Fruit fly (Drosophila melanogaster) whole organism, wandering third instar larva: ENCODE measurements around the gene CG33635.

Source experiments
- Abd-B ChIP-seq: fragments of >200 bp; optimal IDR thresholded peaks from 2 replicates; lab custom pipeline; 2017; ENCODE audit warnings: missing biosample characterization, missing genetic modification characterization
- CG32264 ChIP-seq: fragments of 200-800 bp; sonication (Bioruptor generic); optimal IDR thresholded peaks from 2 replicates; lab custom pipeline; 2016; ENCODE audit warnings: missing biosample characterization, missing genetic modification characterization
- CG9705 ChIP-seq: fragments of 200-800 bp; sonication (Bioruptor generic); optimal IDR thresholded peaks from 2 replicates; lab custom pipeline; 2018; ENCODE audit warnings: missing biosample characterization, mild to moderate bottlenecking, missing genetic modification characterization
- CrebA ChIP-seq: fragments of 200-800 bp; sonication (Bioruptor generic); optimal IDR thresholded peaks from 2 replicates; lab custom pipeline; 2016; ENCODE audit warnings: missing biosample characterization, mild to moderate bottlenecking, missing genetic modification characterization, borderline replicate concordance
- Dfd ChIP-seq: fragments of >200 bp; optimal IDR thresholded peaks from 2 replicates; lab custom pipeline; 2017; ENCODE audit warnings: missing biosample characterization, missing genetic modification characterization
- Dif ChIP-seq: fragments of 200-275, 200-300 bp; sonication (Bioruptor generic); optimal IDR thresholded peaks from 2 replicates; lab custom pipeline; 2018; ENCODE audit warnings: missing biosample characterization, missing genetic modification characterization; ENCODE audit not compliant: partially characterized antibody
- GATAd ChIP-seq: sonication (Bioruptor generic); optimal IDR thresholded peaks from 2 replicates; lab custom pipeline; 2016; ENCODE audit warnings: missing biosample characterization, missing genetic modification characterization
- HLH106 ChIP-seq: fragments of 200-800 bp; optimal IDR thresholded peaks from 3 replicates; lab custom pipeline; 2019; ENCODE audit warnings: missing biosample characterization, mild to moderate bottlenecking, missing genetic modification characterization, moderate library complexity
- Hnf4 ChIP-seq: fragments of 200-800 bp; sonication (Bioruptor generic); optimal IDR thresholded peaks from 2 replicates; lab custom pipeline; 2016; ENCODE audit warnings: missing biosample characterization, mild to moderate bottlenecking, missing genetic modification characterization
- Hr78 ChIP-seq: fragments of >200 bp; optimal IDR thresholded peaks from 2 replicates; lab custom pipeline; 2017; ENCODE audit warnings: missing biosample characterization, missing genetic modification characterization
- Hr83 ChIP-seq: fragments of 200-300 bp; sonication (Bioruptor generic); optimal IDR thresholded peaks from 2 replicates; lab custom pipeline; 2016; ENCODE audit warnings: missing biosample characterization, mild to moderate bottlenecking, missing genetic modification characterization, moderate library complexity; ENCODE audit not compliant: poor library complexity, severe bottlenecking
- Jra ChIP-seq: sonication (Bioruptor generic); optimal IDR thresholded peaks from 2 replicates; lab custom pipeline; 2016; ENCODE audit warnings: missing biosample characterization, missing genetic modification characterization
- Mio ChIP-seq: sonication (Bioruptor generic); optimal IDR thresholded peaks from 2 replicates; lab custom pipeline; 2016; ENCODE audit warnings: missing biosample characterization, missing genetic modification characterization
- Myc ChIP-seq: fragments of >200 bp; optimal IDR thresholded peaks from 2 replicates; lab custom pipeline; 2017
- N ChIP-seq: fragments of >200 bp; optimal IDR thresholded peaks from 2 replicates; lab custom pipeline; 2018; ENCODE audit warnings: missing biosample characterization, missing external identifiers, missing genetic modification characterization
- OdsH ChIP-seq: fragments of 200-800 bp; sonication (Bioruptor generic); optimal IDR thresholded peaks from 2 replicates; lab custom pipeline; 2016; ENCODE audit warnings: missing biosample characterization, mild to moderate bottlenecking, missing genetic modification characterization
- Rel ChIP-seq, 2 experiments: fragments of 200-800 bp; sonication (Bioruptor generic) in 1 of 2; optimal IDR thresholded peaks; 2 replicates in 1 of 2; 3 replicates in 1 of 2; lab custom pipeline; 2016 to 2019; ENCODE audit warnings: mild to moderate bottlenecking in 2 of 2, missing biosample characterization in 2 of 2, missing genetic modification characterization in 2 of 2, moderate library complexity in 1 of 2
- Sp1 ChIP-seq: fragments of 200-800 bp; sonication (Bioruptor generic); optimal IDR thresholded peaks from 3 replicates; lab custom pipeline; 2019; ENCODE audit warnings: missing biosample characterization, mild to moderate bottlenecking, missing genetic modification characterization, moderate library complexity
- Vsx2 ChIP-seq: fragments of 200-300, 225-300 bp; sonication (Bioruptor generic); optimal IDR thresholded peaks from 2 replicates; lab custom pipeline; 2018; ENCODE audit warnings: missing biosample characterization, missing genetic modification characterization; ENCODE audit not compliant: partially characterized antibody
- br ChIP-seq: fragments of 200-800 bp; sonication (Bioruptor generic); optimal IDR thresholded peaks from 2 replicates; lab custom pipeline; 2016; ENCODE audit warnings: missing biosample characterization, missing genetic modification characterization
- brk ChIP-seq: fragments of 200-800 bp; sonication (Bioruptor generic); optimal IDR thresholded peaks from 2 replicates; lab custom pipeline; 2016; ENCODE audit warnings: missing biosample characterization, mild to moderate bottlenecking, missing genetic modification characterization
- dl ChIP-seq, 2 experiments: fragments of 175-275, 200-275 bp in 1 of 2; fragments of 200-275 bp in 1 of 2; sonication (Bioruptor generic); optimal IDR thresholded peaks; lab custom pipeline; 2018; ENCODE audit warnings: mild to moderate bottlenecking in 2 of 2, missing biosample characterization in 2 of 2, missing genetic modification characterization in 2 of 2, moderate library complexity in 2 of 2; ENCODE audit not compliant: partially characterized antibody in 2 of 2, insufficient read depth in 1 of 2
- dmrt93B ChIP-seq: fragments of 200-800 bp; sonication (Bioruptor generic); optimal IDR thresholded peaks from 2 replicates; lab custom pipeline; 2018; ENCODE audit warnings: missing biosample characterization, mild to moderate bottlenecking, missing genetic modification characterization
- dsf ChIP-seq: sonication (Bioruptor generic); optimal IDR thresholded peaks from 2 replicates; lab custom pipeline; 2016; ENCODE audit warnings: missing biosample characterization, missing genetic modification characterization, borderline replicate concordance
- ey ChIP-seq: fragments of 200-800 bp; sonication (Bioruptor generic); optimal IDR thresholded peaks from 2 replicates; lab custom pipeline; 2016; ENCODE audit warnings: missing biosample characterization, missing genetic modification characterization
- foxo ChIP-seq, 2 experiments: fragments of 200-800 bp; sonication (Bioruptor generic); optimal IDR thresholded peaks; 2 replicates in 1 of 2; 3 replicates in 1 of 2; lab custom pipeline; 2016 to 2017; ENCODE audit warnings: missing biosample characterization in 2 of 2, missing genetic modification characterization in 2 of 2
- fru ChIP-seq: fragments of 200-800 bp; sonication (Bioruptor generic); optimal IDR thresholded peaks from 3 replicates; lab custom pipeline; 2016; ENCODE audit warnings: missing biosample characterization, mild to moderate bottlenecking, missing genetic modification characterization
- h ChIP-seq: fragments of 200-800 bp; sonication (Bioruptor generic); optimal IDR thresholded peaks from 3 replicates; lab custom pipeline; 2016; ENCODE audit warnings: missing biosample characterization, mild to moderate bottlenecking, missing genetic modification characterization
- jim ChIP-seq: fragments of 175-275, 200-325 bp; sonication (Bioruptor generic); optimal IDR thresholded peaks from 2 replicates; lab custom pipeline; 2016; ENCODE audit warnings: missing biosample characterization, mild to moderate bottlenecking, missing genetic modification characterization
- lola ChIP-seq: fragments of >200 bp; optimal IDR thresholded peaks from 2 replicates; lab custom pipeline; 2017; ENCODE audit warnings: missing biosample characterization, missing genetic modification characterization
- pan ChIP-seq: fragments of >200 bp; optimal IDR thresholded peaks from 2 replicates; lab custom pipeline; 2017
- psq ChIP-seq: fragments of 200-800 bp; sonication (Bioruptor generic); optimal IDR thresholded peaks from 3 replicates; lab custom pipeline; 2017; ENCODE audit warnings: missing biosample characterization, mild to moderate bottlenecking, missing genetic modification characterization, moderate library complexity
- rgr ChIP-seq: fragments of 200-800 bp; sonication (Bioruptor generic); optimal IDR thresholded peaks from 3 replicates; lab custom pipeline; 2016; ENCODE audit warnings: missing biosample characterization, mild to moderate bottlenecking, missing genetic modification characterization
- sage ChIP-seq: fragments of 200-800 bp; sonication (Bioruptor generic); optimal IDR thresholded peaks from 2 replicates; lab custom pipeline; 2016; ENCODE audit warnings: missing biosample characterization, mild to moderate bottlenecking, missing genetic modification characterization
- sv ChIP-seq: fragments of 200-800 bp; sonication (Bioruptor generic); optimal IDR thresholded peaks from 3 replicates; lab custom pipeline; 2016; ENCODE audit warnings: missing biosample characterization, missing genetic modification characterization
- tai ChIP-seq: sonication (Bioruptor generic); optimal IDR thresholded peaks from 2 replicates; lab custom pipeline; 2016; ENCODE audit warnings: missing biosample characterization, missing genetic modification characterization
- usp ChIP-seq: fragments of >200 bp; optimal IDR thresholded peaks from 2 replicates; lab custom pipeline; 2017; ENCODE audit warnings: missing biosample characterization, missing genetic modification characterization
- woc ChIP-seq: sonication (Bioruptor generic); optimal IDR thresholded peaks from 2 replicates; lab custom pipeline; 2016; ENCODE audit warnings: missing biosample characterization, mild to moderate bottlenecking, missing genetic modification characterization

The CG33635 gene

dm6 chr2L:165253-165890 lies 6.9 kb upstream of the CG33635 start:
- TF ChIP-seq CG32264 (GFP tag; lab: Kevin White, UChicago) (no peak), foxo (GFP tag; optimal IDR thresholded peaks at IDR 0.05; lab: Kevin White, UChicago) (no peak), tai (GFP tag; lab: Kevin White, UChicago) (no peak), usp (GFP tag; lab: Kevin White, UChicago) (no peak), woc (GFP tag; lab: Kevin White, UChicago) (no peak), rgr (GFP tag; lab: Kevin White, UChicago) (peak; percentile 42), sv (GFP tag; lab: Kevin White, UChicago) (no peak), pan (lab: Kevin White, UChicago) (no peak), jim (GFP tag; lab: Kevin White, UChicago) (no peak), Hr78 (GFP tag; lab: Kevin White, UChicago) (no peak), sage (GFP tag; lab: Kevin White, UChicago) (no peak), dmrt93B (GFP tag; lab: Kevin White, UChicago) (no peak), OdsH (GFP tag; lab: Kevin White, UChicago) (no peak), Sp1 (GFP tag; lab: Kevin White, UChicago) (no peak), Mio (GFP tag; lab: Kevin White, UChicago) (peak; percentile 19), CrebA (GFP tag; lab: Kevin White, UChicago) (no peak), lola (no peak), Myc (no peak), Vsx2 (GFP tag; lab: Kevin White, UChicago) (no peak), ey (GFP tag; lab: Kevin White, UChicago) (no peak), HLH106 (tag; lab: Kevin White, UChicago) (peak; percentile 16), Dif (GFP tag; lab: Kevin White, UChicago) (peak; percentile 14), N (GFP tag; lab: Kevin White, UChicago) (no peak), Hnf4 (GFP tag; lab: Kevin White, UChicago) (no peak), h (GFP tag; lab: Kevin White, UChicago) (peak; percentile 52), br (GFP tag; lab: Kevin White, UChicago) (no peak), dsf (GFP tag; lab: Kevin White, UChicago) (no peak), Dfd (GFP tag; lab: Kevin White, UChicago) (no peak), Rel (GFP tag; optimal IDR thresholded peaks at IDR 0.05; lab: Kevin White, UChicago) (no peak), Rel (tag; optimal IDR thresholded peaks at IDR 0.05; lab: Kevin White, UChicago) (peak; percentile 32), Hr83 (GFP tag; lab: Kevin White, UChicago) (no peak), Jra (no peak), brk (GFP tag; lab: Kevin White, UChicago) (no peak), dl (GFP tag; optimal IDR thresholded peaks at IDR 0.05; lab: Kevin White, UChicago; ENCODE audit: insufficient read depth in 1 of 2, partially characterized antibody in 2 of 2) (no peak), CG9705 (GFP tag; lab: Kevin White, UChicago) (no peak), GATAd (no peak), Abd-B (GFP tag; lab: Kevin White, UChicago) (no peak), fru (GFP tag; lab: Kevin White, UChicago) (no peak), psq (GFP tag; lab: Kevin White, UChicago) (no peak)

dm6 chr2L:163229-163628 lies 4.8 kb upstream of the CG33635 start:
- TF ChIP-seq jim (GFP tag; lab: Kevin White, UChicago): no peak
- no peak for TF ChIP-seq N (GFP tag; lab: Kevin White, UChicago)
- TF ChIP-seq woc (GFP tag; lab: Kevin White, UChicago): no peak
- no peak for TF ChIP-seq CrebA (GFP tag; lab: Kevin White, UChicago)
- TF ChIP-seq Sp1 (GFP tag; lab: Kevin White, UChicago): no peak
- no peak for TF ChIP-seq Abd-B (GFP tag; lab: Kevin White, UChicago)
- TF ChIP-seq Hr83 (GFP tag; lab: Kevin White, UChicago): no peak
- TF ChIP-seq Myc: no peak
- no peak for TF ChIP-seq br (GFP tag; lab: Kevin White, UChicago)
- no peak for TF ChIP-seq Hnf4 (GFP tag; lab: Kevin White, UChicago)
- TF ChIP-seq dmrt93B (GFP tag; lab: Kevin White, UChicago): no peak
- TF ChIP-seq Rel (GFP tag; optimal IDR thresholded peaks at IDR 0.05; lab: Kevin White, UChicago): no peak
- no peak for TF ChIP-seq Rel (tag; optimal IDR thresholded peaks at IDR 0.05; lab: Kevin White, UChicago)
- TF ChIP-seq h (GFP tag; lab: Kevin White, UChicago): no peak
- no peak for TF ChIP-seq GATAd
- TF ChIP-seq Jra: no peak
- TF ChIP-seq dsf (GFP tag; lab: Kevin White, UChicago): no peak
- TF ChIP-seq fru (GFP tag; lab: Kevin White, UChicago): no peak
